Worm (Caenorhabditis elegans): ENCODE measurements around the gene C46F11.6.
A peak's percentile ranks its signal among the peaks of the same experiment; 100 is the strongest.

Gene C46F11.6

DNA sequence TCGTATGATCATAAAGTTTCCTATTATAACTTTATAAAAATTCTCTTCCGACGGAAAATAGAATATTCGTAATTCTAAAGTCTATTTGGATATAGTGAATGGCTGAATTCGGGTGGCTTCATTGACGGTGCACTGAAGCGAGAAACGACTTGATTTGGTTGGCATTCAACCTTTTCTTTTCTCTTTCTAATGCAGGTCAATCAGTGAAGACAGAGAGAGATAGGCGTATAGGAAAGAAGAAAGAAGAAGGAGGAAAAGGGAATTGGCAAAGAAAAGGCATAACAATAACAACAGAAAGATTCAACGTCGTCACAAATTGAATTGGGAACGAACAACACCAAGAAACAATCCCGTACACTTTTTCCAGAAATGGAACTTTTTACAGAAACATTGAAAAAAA is 5.2 kb upstream of the C46F11.6 start:
- no peak for TF ChIP-seq daf-12 (tag; optimal IDR thresholded peaks at IDR 0.05)

- no peak for TF ChIP-seq nhr-23 (tag; optimal IDR thresholded peaks at IDR 0.05)
- TF ChIP-seq ztf-11 (tag; optimal IDR thresholded peaks at IDR 0.05): no peak
- TF ChIP-seq nhr-12 (tag; optimal IDR thresholded peaks at IDR 0.05): no peak
- TF ChIP-seq egl-5 (tag; optimal IDR thresholded peaks at IDR 0.05): no peak
- TF ChIP-seq hmg-11 (tag; optimal IDR thresholded peaks at IDR 0.05): no peak
- TF ChIP-seq sea-2 (GFP tag; optimal IDR thresholded peaks at IDR 0.05): no peak
- TF ChIP-seq ZK546.5 (tag; optimal IDR thresholded peaks at IDR 0.05): no peak
- no peak for TF ChIP-seq aly-2 (tag; optimal IDR thresholded peaks at IDR 0.05)
- TF ChIP-seq elt-2 (tag; optimal IDR thresholded peaks at IDR 0.05): no peak
- no peak for TF ChIP-seq nhr-76 (tag; optimal IDR thresholded peaks at IDR 0.05)
- no peak for TF ChIP-seq nhr-67 (tag; optimal IDR thresholded peaks at IDR 0.05)
- TF ChIP-seq lin-39 (tag; optimal IDR thresholded peaks at IDR 0.05): no peak
- TF ChIP-seq nhr-11 (tag; optimal IDR thresholded peaks at IDR 0.05): no peak
- TF ChIP-seq lin-15B (tag; optimal IDR thresholded peaks at IDR 0.05): no peak
- no peak for TF ChIP-seq elt-1 (tag; optimal IDR thresholded peaks at IDR 0.05)
- no peak for TF ChIP-seq nhr-237 (tag; optimal IDR thresholded peaks at IDR 0.05)
- no peak for TF ChIP-seq nhr-28 (tag; optimal IDR thresholded peaks at IDR 0.05)
- TF ChIP-seq unc-39 (tag; optimal IDR thresholded peaks at IDR 0.05): no peak
Observed at ce11 chrIII:3674149-3674548, 3.9 kb upstream of the C46F11.6 start.

DNA sequence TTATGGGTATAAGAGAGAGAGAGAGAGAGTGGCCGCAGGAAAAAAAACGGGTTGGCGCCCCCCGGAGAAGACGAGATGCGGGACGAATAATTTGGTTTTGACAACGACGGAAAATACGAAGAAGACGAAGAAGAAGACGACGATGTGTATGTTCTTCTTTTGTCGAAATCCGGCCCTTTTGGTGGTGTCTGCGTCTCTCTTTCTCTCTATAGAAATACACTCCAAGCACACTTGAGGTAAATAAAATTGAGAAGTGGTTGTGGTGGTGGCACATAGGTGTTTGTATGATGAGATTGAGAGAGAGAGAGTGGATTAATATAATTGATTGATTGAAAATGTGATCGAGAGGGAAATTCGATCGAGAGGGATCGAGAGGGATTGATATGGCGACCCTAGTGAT is 2.6 kb upstream of the C46F11.6 start:
- TF ChIP-seq egl-5 (tag; optimal IDR thresholded peaks at IDR 0.05) (peak; percentile 25), nhr-67 (tag; optimal IDR thresholded peaks at IDR 0.05) (no peak), lin-15B (tag; optimal IDR thresholded peaks at IDR 0.05) (no peak), ama-1 (optimal IDR thresholded peaks at IDR 0.05) (no peak), unc-39 (tag; optimal IDR thresholded peaks at IDR 0.05) (no peak), nfya-1 (tag; optimal IDR thresholded peaks at IDR 0.05; ENCODE audit: insufficient read depth) (peak; percentile 61), ceh-82 (tag; optimal IDR thresholded peaks at IDR 0.05) (no peak), nhr-25 (tag; optimal IDR thresholded peaks at IDR 0.05) (peak; percentile 34), ztf-4 (tag; optimal IDR thresholded peaks at IDR 0.05) (no peak), mml-1 (tag; optimal IDR thresholded peaks at IDR 0.05) (no peak), nhr-11 (tag; optimal IDR thresholded peaks at IDR 0.05) (no peak), sea-2 (GFP tag; optimal IDR thresholded peaks at IDR 0.05) (no peak), elt-1 (tag; optimal IDR thresholded peaks at IDR 0.05) (no peak), hmg-11 (tag; optimal IDR thresholded peaks at IDR 0.05) (peak; percentile 35), fkh-10 (GFP tag; optimal IDR thresholded peaks at IDR 0.05) (peak; percentile 9), nhr-43 (tag; optimal IDR thresholded peaks at IDR 0.05; ENCODE audit: poor library complexity, severe bottlenecking) (no peak), eor-1 (tag; optimal IDR thresholded peaks at IDR 0.05) (no peak), pha-4 (tag; optimal IDR thresholded peaks at IDR 0.05) (peak; percentile 58), mdl-1 (tag; optimal IDR thresholded peaks at IDR 0.05) (no peak), snpc-4 (tag; optimal IDR thresholded peaks at IDR 0.05) (no peak), R02D3.7 (tag; optimal IDR thresholded peaks at IDR 0.05) (no peak), fkh-2 (tag; optimal IDR thresholded peaks at IDR 0.05) (no peak), unc-62 (GFP tag; optimal IDR thresholded peaks at IDR 0.05) (no peak), ceh-16 (tag; optimal IDR thresholded peaks at IDR 0.05) (no peak), pqm-1 (tag; optimal IDR thresholded peaks at IDR 0.05) (no peak), nhr-23 (tag; optimal IDR thresholded peaks at IDR 0.05) (no peak), jun-1 (tag; optimal IDR thresholded peaks at IDR 0.05) (no peak), ceh-28 (tag; optimal IDR thresholded peaks at IDR 0.05) (no peak), nhr-28 (tag; optimal IDR thresholded peaks at IDR 0.05) (no peak)

- peak; percentile 12 for TF ChIP-seq hmg-11 (tag; optimal IDR thresholded peaks at IDR 0.05)
- TF ChIP-seq nfya-1 (tag; optimal IDR thresholded peaks at IDR 0.05; ENCODE audit: insufficient read depth): peak; percentile 27
- TF ChIP-seq mdl-1 (tag; optimal IDR thresholded peaks at IDR 0.05): no peak
- peak; percentile 62 for TF ChIP-seq pha-4 (tag; optimal IDR thresholded peaks at IDR 0.05)
Observed at ce11 chrIII:3670984-3671383, 748 bp upstream of the C46F11.6 start.
